Worm (Caenorhabditis elegans) whole organism, late embryonic: ENCODE measurements around the gene sup-35.
A peak's percentile ranks its signal among the peaks of the same experiment; 100 is the strongest.

Experiments
- C08G9.2 ChIP-seq: sonication (generic microtip); optimal IDR thresholded peaks from 2 replicates; lab custom pipeline; 2016; ENCODE audit warnings: mild to moderate bottlenecking, missing genetic modification characterization, moderate library complexity, missing compliant biosample characterization
- C38D4.7 ChIP-seq: fragments of 200-800 bp; sonication (Bioruptor generic); optimal IDR thresholded peaks from 2 replicates; lab custom pipeline; 2018; ENCODE audit warnings: mild to moderate bottlenecking, missing genetic modification characterization, moderate library complexity, missing compliant biosample characterization
- K02D7.2 ChIP-seq: sonication (generic microtip); optimal IDR thresholded peaks from 2 replicates; lab custom pipeline; 2017; ENCODE audit warnings: mild to moderate bottlenecking, missing genetic modification characterization, missing compliant biosample characterization
- K09A11.1 ChIP-seq: sonication (generic microtip); optimal IDR thresholded peaks from 2 replicates; lab custom pipeline; 2017; ENCODE audit warnings: antibody characterized with exemption, mild to moderate bottlenecking, missing genetic modification characterization, missing compliant biosample characterization; ENCODE audit not compliant: insufficient read depth
- Y22D7AL.16 ChIP-seq: sonication (generic microtip); optimal IDR thresholded peaks from 2 replicates; lab custom pipeline; 2016; ENCODE audit warnings: missing genetic modification characterization, missing compliant biosample characterization
- ahr-1 ChIP-seq: sonication (generic microtip); optimal IDR thresholded peaks from 2 replicates; lab custom pipeline; 2016; ENCODE audit warnings: missing genetic modification characterization, missing compliant biosample characterization
- ama-1 ChIP-seq: fragments of 150-350 bp; optimal IDR thresholded peaks from 2 replicates; lab custom pipeline; 2014
- ceh-14 ChIP-seq: sonication (generic microtip); optimal IDR thresholded peaks from 2 replicates; lab custom pipeline; 2016; ENCODE audit warnings: missing genotype, missing genetic modification characterization, missing compliant biosample characterization
- ceh-18 ChIP-seq: sonication (generic microtip); optimal IDR thresholded peaks from 2 replicates; lab custom pipeline; 2016; ENCODE audit warnings: missing genetic modification characterization, missing compliant biosample characterization
- ceh-19 ChIP-seq: fragments of 200-800 bp; sonication (Bioruptor generic); optimal IDR thresholded peaks from 2 replicates; lab custom pipeline; 2018; ENCODE audit warnings: mild to moderate bottlenecking, missing genetic modification characterization, missing compliant biosample characterization
- ceh-31 ChIP-seq: sonication (generic microtip); optimal IDR thresholded peaks from 2 replicates; lab custom pipeline; 2016; ENCODE audit warnings: missing genetic modification characterization, missing compliant biosample characterization
- ceh-34 ChIP-seq: sonication (generic microtip); optimal IDR thresholded peaks from 2 replicates; lab custom pipeline; 2016; ENCODE audit warnings: mild to moderate bottlenecking, missing genetic modification characterization, missing compliant biosample characterization
- ceh-45 ChIP-seq: fragments of 200-800 bp; sonication (Bioruptor generic); IDR thresholded peaks from 2 replicates; pipeline ENCODE4 v1.3.6; 2022; ENCODE audit warnings: missing genetic modification reagents, missing genetic modification characterization, missing compliant biosample characterization
- ceh-9 ChIP-seq: sonication (generic microtip); optimal IDR thresholded peaks from 2 replicates; lab custom pipeline; 2016; ENCODE audit warnings: mild to moderate bottlenecking, missing genetic modification characterization, inconsistent platforms, missing compliant biosample characterization
- che-1 ChIP-seq: sonication (generic microtip); optimal IDR thresholded peaks from 2 replicates; lab custom pipeline; 2016; ENCODE audit warnings: mild to moderate bottlenecking, missing genetic modification characterization, missing compliant biosample characterization
- dmd-4 ChIP-seq: sonication (generic microtip); optimal IDR thresholded peaks from 2 replicates; lab custom pipeline; 2016; ENCODE audit warnings: borderline replicate concordance, missing genetic modification characterization, missing compliant biosample characterization
- dve-1 ChIP-seq: sonication (generic microtip); optimal IDR thresholded peaks from 2 replicates; lab custom pipeline; 2017; ENCODE audit warnings: antibody characterized with exemption, mild to moderate bottlenecking, missing genetic modification characterization, missing compliant biosample characterization
- elt-2 ChIP-seq: sonication (generic microtip); optimal IDR thresholded peaks from 2 replicates; lab custom pipeline; 2016; ENCODE audit warnings: missing genetic modification reagents, missing genetic modification characterization, missing compliant biosample characterization
- elt-4 ChIP-seq: sonication (generic microtip); optimal IDR thresholded peaks from 2 replicates; lab custom pipeline; 2016; ENCODE audit warnings: missing genetic modification characterization, missing compliant biosample characterization
- eyg-1 ChIP-seq: sonication (generic microtip); optimal IDR thresholded peaks from 2 replicates; lab custom pipeline; 2016; ENCODE audit warnings: missing genotype, missing genetic modification characterization, missing compliant biosample characterization
- fkh-6 ChIP-seq: sonication (generic microtip); optimal IDR thresholded peaks from 2 replicates; lab custom pipeline; 2016; ENCODE audit warnings: missing genetic modification characterization, missing compliant biosample characterization
- hlh-15 ChIP-seq: sonication (generic microtip); optimal IDR thresholded peaks from 2 replicates; lab custom pipeline; 2016; ENCODE audit warnings: missing genetic modification characterization, missing compliant biosample characterization
- hlh-30 ChIP-seq: sonication (generic microtip); optimal IDR thresholded peaks from 2 replicates; lab custom pipeline; 2017; ENCODE audit warnings: antibody characterized with exemption, missing genetic modification characterization, missing compliant biosample characterization; ENCODE audit not compliant: insufficient read depth
- hlh-6 ChIP-seq: sonication (generic microtip); optimal IDR thresholded peaks from 2 replicates; lab custom pipeline; 2016; ENCODE audit warnings: missing genotype, missing genetic modification characterization, missing compliant biosample characterization
- lim-6 ChIP-seq: sonication (generic microtip); optimal IDR thresholded peaks from 2 replicates; lab custom pipeline; 2016; ENCODE audit warnings: missing genetic modification characterization, missing compliant biosample characterization
- lin-11 ChIP-seq: fragments of 200-800 bp; sonication (Bioruptor generic); optimal IDR thresholded peaks from 2 replicates; lab custom pipeline; 2018; ENCODE audit warnings: mild to moderate bottlenecking, missing genetic modification characterization, missing compliant biosample characterization
- mec-3 ChIP-seq: sonication (generic microtip); optimal IDR thresholded peaks from 2 replicates; lab custom pipeline; 2016; ENCODE audit warnings: borderline replicate concordance, missing genetic modification characterization, missing compliant biosample characterization
- nfya-1 ChIP-seq: sonication (generic microtip); optimal IDR thresholded peaks from 2 replicates; lab custom pipeline; 2017; ENCODE audit warnings: missing genetic modification characterization, mild to moderate bottlenecking, missing compliant biosample characterization, antibody characterized with exemption, moderate library complexity
- nhr-11 ChIP-seq: fragments of 150-350 bp; optimal IDR thresholded peaks from 2 replicates; lab custom pipeline; 2014; ENCODE audit warnings: missing biosample characterization, missing genetic modification characterization
- npax-4 ChIP-seq: sonication (generic microtip); optimal IDR thresholded peaks from 2 replicates; lab custom pipeline; 2016; ENCODE audit warnings: missing genetic modification characterization, missing compliant biosample characterization
- pag-3 ChIP-seq: sonication (generic microtip); optimal IDR thresholded peaks from 2 replicates; lab custom pipeline; 2016; ENCODE audit warnings: missing compliant biosample characterization, missing genetic modification characterization, borderline replicate concordance
- pax-1 ChIP-seq: fragments of 150-350 bp; optimal IDR thresholded peaks from 2 replicates; lab custom pipeline; 2014; ENCODE audit warnings: missing biosample characterization, missing genetic modification characterization
- pros-1 ChIP-seq: fragments of 150-350 bp; optimal IDR thresholded peaks from 2 replicates; lab custom pipeline; 2014; ENCODE audit warnings: missing biosample characterization, missing genetic modification reagents, missing genetic modification characterization
- ref-2 ChIP-seq: sonication (generic microtip); optimal IDR thresholded peaks from 2 replicates; lab custom pipeline; 2016; ENCODE audit warnings: missing genetic modification characterization, missing compliant biosample characterization
- rnt-1 ChIP-seq: sonication (generic microtip); optimal IDR thresholded peaks from 2 replicates; lab custom pipeline; 2016; ENCODE audit warnings: missing genetic modification characterization, missing compliant biosample characterization
- sdc-2 ChIP-seq: sonication (generic microtip); optimal IDR thresholded peaks from 2 replicates; lab custom pipeline; 2016; ENCODE audit warnings: missing genotype, missing genetic modification characterization, missing compliant biosample characterization
- syd-9 ChIP-seq: sonication (generic microtip); optimal IDR thresholded peaks from 2 replicates; lab custom pipeline; 2016; ENCODE audit warnings: mild to moderate bottlenecking, missing genetic modification characterization, moderate library complexity, missing compliant biosample characterization
- tbx-7 ChIP-seq: sonication (generic microtip); optimal IDR thresholded peaks from 2 replicates; lab custom pipeline; 2016; ENCODE audit warnings: missing genotype, missing genetic modification characterization, missing compliant biosample characterization
- ttx-3 ChIP-seq: sonication (generic microtip); optimal IDR thresholded peaks from 2 replicates; lab custom pipeline; 2016; ENCODE audit warnings: missing genetic modification reagents, missing genetic modification characterization, missing compliant biosample characterization
- unc-42 ChIP-seq: sonication (generic microtip); optimal IDR thresholded peaks from 2 replicates; lab custom pipeline; 2016; ENCODE audit warnings: missing genotype, missing genetic modification characterization, missing compliant biosample characterization
- unc-86 ChIP-seq: sonication (generic microtip); optimal IDR thresholded peaks from 2 replicates; lab custom pipeline; 2016; ENCODE audit warnings: missing genetic modification characterization, missing compliant biosample characterization
- zip-5 ChIP-seq: sonication (generic microtip); optimal IDR thresholded peaks from 2 replicates; lab custom pipeline; 2016; ENCODE audit warnings: missing genetic modification characterization, missing compliant biosample characterization

sup-35 gene

DNA sequence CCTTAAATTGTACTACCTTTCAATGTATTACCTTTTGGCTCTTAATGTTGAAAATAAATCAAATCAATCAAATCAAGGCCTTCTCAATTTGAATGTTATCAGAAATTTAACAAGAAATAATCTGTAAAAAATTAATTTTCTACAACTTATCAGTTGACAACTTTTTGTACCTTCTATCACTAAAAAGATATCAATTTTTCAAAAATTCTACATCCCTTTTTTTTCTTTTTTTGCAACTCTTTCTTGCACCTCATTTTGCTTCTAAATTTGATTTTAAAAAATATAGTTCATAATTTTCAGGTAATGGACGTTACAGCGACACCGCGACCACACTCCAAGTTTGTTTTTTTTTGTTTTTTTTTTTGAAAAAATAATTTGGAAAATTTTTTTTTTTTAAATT lies 30.8 kb downstream of the sup-35 start, which contains the start of gene W09D6.5:
Gene W09D6.5, plus strand, starts transcription at position 301 of the 400 bp plus-strand sequence.
- no peak for TF ChIP-seq rnt-1 (tag; lab: Kevin White, UChicago)
- TF ChIP-seq tbx-7 (tag; lab: Kevin White, UChicago) = no peak
- no peak for TF ChIP-seq pag-3 (tag; lab: Kevin White, UChicago)
- no peak for TF ChIP-seq sdc-2 (tag; lab: Kevin White, UChicago)
- no peak for TF ChIP-seq unc-42 (tag; lab: Kevin White, UChicago)
- TF ChIP-seq mec-3 (tag; lab: Kevin White, UChicago) = no peak
- no peak for TF ChIP-seq ceh-9
- no peak for TF ChIP-seq nhr-11 (tag; lab: Kevin White, UChicago)
- TF ChIP-seq fkh-6 (tag; lab: Kevin White, UChicago) = no peak
- no peak for TF ChIP-seq ref-2 (tag; lab: Kevin White, UChicago)
- TF ChIP-seq K09A11.1 (tag; lab: Kevin White, UChicago) = no peak
- no peak for TF ChIP-seq dve-1 (tag; lab: Kevin White, UChicago)
- no peak for TF ChIP-seq eyg-1 (tag; lab: Kevin White, UChicago)
- TF ChIP-seq ceh-34 (tag; lab: Kevin White, UChicago) = no peak
- no peak for TF ChIP-seq C08G9.2
- no peak for TF ChIP-seq lin-11 (tag; lab: Kevin White, UChicago)
- no peak for TF ChIP-seq pros-1 (tag; lab: Kevin White, UChicago)
- TF ChIP-seq ceh-19 = no peak

DNA sequence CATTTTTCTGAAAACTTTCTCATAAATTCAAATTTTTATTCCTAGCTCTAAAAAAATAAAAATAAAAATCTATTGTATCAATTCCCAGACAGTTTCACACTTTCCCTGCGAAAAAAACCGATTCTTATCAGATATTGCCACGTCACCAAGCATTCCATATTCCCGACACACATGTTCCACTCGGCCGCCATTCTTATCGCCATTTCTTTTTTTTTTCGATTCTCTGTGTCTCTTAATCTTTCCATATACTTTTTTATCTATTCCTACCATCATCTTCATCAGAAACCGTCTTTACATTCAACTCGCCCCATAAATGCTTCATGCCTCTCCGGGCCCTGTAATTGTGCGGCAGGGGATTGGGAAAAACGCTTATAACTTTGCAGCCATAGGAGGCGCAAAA lies 31.6 kb downstream of the sup-35 start:
- TF ChIP-seq elt-2 (tag; lab: Kevin White, UChicago) (peak; percentile 52), dmd-4 (tag; lab: Kevin White, UChicago) (no peak)
- TF ChIP-seq, all 69 proteins: peak for 1

DNA sequence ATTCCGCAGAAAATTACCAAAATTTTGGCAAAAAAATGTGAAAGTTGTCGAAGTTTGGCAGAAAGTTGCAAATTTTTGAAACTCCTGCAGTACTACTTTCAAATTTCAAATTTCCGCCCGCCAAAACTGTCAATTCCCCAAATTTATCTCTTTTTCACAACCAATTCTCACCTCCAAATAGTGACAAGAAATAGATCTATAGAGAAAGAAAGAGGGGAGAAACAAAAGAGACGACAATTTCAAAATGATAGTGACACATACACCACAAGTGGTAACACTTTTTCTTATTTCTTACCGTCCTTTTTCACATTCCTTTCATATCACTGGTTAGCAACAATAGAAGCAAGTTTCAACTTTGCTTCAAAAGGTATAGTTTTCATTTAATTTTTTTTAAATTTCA lies 35.0 kb downstream of the sup-35 start:
- TF ChIP-seq che-1 (tag; lab: Kevin White, UChicago) (no peak), mec-3 (tag; lab: Kevin White, UChicago) (no peak), hlh-30 (tag; lab: Kevin White, UChicago) (no peak), zip-5 (tag; lab: Kevin White, UChicago) (no peak), C08G9.2 (no peak), npax-4 (tag; lab: Kevin White, UChicago) (no peak), nfya-1 (tag; lab: Kevin White, UChicago) (no peak), ahr-1 (tag; lab: Kevin White, UChicago) (no peak), ceh-19 (no peak), ama-1 (no peak), ceh-34 (tag; lab: Kevin White, UChicago) (no peak), ceh-45 (no peak)
- TF ChIP-seq, all 69 proteins: peak for 0

DNA sequence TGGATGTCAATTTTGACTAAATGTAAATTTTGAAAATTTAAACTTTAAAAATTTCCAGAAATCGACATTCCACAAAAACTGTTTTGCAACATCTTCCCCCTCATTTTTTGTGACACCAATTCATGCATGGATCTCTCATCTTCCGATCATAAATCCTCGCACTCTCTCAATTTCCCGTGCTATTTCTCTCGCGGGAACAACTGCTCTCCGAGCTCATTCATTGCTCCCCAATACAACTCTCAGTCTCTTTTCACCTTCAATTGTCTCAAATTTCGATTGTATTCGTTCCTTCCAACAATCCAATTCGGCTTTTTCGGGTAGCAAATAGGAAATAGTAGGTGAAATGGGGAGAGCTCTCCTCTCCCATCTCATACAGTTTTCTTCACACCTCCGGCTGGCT lies 36.4 kb downstream of the sup-35 start:
- TF ChIP-seq ceh-18 (tag; lab: Kevin White, UChicago) (peak; percentile 18), nfya-1 (tag; lab: Kevin White, UChicago) (no peak), ceh-34 (tag; lab: Kevin White, UChicago) (peak; percentile 42)

DNA sequence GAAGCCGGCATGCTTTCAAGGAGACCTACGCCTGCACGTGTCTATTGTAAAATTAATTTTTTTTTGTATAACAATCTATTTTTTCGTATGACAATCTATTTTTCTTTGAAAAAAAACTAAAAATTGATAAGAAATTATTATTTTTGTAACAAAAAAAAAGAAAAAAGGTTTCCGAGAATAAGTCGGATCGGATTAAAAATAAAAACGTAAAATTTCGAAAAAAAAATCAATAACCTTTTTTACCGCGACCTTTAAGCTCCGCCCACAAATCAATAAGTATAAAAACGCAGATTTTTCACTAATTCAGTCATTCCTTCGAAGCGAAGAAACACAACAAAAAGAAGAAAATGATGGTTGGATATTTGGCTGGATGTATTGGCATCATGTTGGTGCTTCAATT lies 39.6 kb downstream of the sup-35 start, which contains the start of gene W09D6.4:
Gene W09D6.4, plus strand, starts transcription at position 301 of the 400 bp plus-strand sequence.
- TF ChIP-seq syd-9 = no peak
- no peak for TF ChIP-seq ceh-14 (tag; lab: Kevin White, UChicago)
- TF ChIP-seq nhr-11 (tag; lab: Kevin White, UChicago) = no peak
- TF ChIP-seq pax-1 (tag; lab: Kevin White, UChicago) = no peak
- TF ChIP-seq elt-4 = no peak
- TF ChIP-seq C38D4.7 (GFP tag; lab: Kevin White, UChicago) = no peak
- no peak for TF ChIP-seq dmd-4 (tag; lab: Kevin White, UChicago)
- TF ChIP-seq lim-6 = no peak
- TF ChIP-seq Y22D7AL.16 (tag; lab: Kevin White, UChicago) = no peak
- no peak for TF ChIP-seq ttx-3
- no peak for TF ChIP-seq K02D7.2 (tag; lab: Kevin White, UChicago)
- no peak for TF ChIP-seq unc-86 (tag; lab: Kevin White, UChicago)
- no peak for TF ChIP-seq hlh-6
- no peak for TF ChIP-seq mec-3 (tag; lab: Kevin White, UChicago)
- no peak for TF ChIP-seq hlh-15 (tag; lab: Kevin White, UChicago)
- no peak for TF ChIP-seq rnt-1 (tag; lab: Kevin White, UChicago)
- TF ChIP-seq ceh-31 = no peak
- no peak for TF ChIP-seq che-1 (tag; lab: Kevin White, UChicago)
